Fruit fly (Drosophila melanogaster): ENCODE measurements around the gene Rlb1.
A peak's percentile ranks its signal among the peaks of the same experiment; 100 is the strongest.

The Rlb1 gene

DNA sequence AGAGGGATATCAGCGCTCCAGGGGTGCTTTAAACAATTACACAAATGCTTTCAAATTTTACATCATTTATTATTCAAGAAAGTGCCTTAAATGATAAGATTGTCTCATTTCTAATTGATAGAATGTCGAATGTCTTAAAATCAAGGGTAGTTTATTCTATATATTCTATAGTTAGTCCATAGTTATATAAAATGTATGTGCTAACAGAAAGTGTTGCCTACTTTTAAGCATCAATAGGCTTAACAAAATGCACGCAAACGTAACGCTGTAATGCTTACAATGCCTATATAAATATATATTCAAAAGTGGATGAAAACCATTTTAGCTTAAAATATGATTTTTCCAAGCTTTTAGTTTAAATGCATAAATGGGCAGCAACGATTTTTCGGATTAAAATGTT lies 25.2 kb upstream of the Rlb1 start:
- TF ChIP-seq Sp1 (GFP tag; optimal IDR thresholded peaks at IDR 0.05) (no peak), tai (GFP tag; optimal IDR thresholded peaks at IDR 0.05) (peak; percentile 1), h (GFP tag; optimal IDR thresholded peaks at IDR 0.05) (no peak)

DNA sequence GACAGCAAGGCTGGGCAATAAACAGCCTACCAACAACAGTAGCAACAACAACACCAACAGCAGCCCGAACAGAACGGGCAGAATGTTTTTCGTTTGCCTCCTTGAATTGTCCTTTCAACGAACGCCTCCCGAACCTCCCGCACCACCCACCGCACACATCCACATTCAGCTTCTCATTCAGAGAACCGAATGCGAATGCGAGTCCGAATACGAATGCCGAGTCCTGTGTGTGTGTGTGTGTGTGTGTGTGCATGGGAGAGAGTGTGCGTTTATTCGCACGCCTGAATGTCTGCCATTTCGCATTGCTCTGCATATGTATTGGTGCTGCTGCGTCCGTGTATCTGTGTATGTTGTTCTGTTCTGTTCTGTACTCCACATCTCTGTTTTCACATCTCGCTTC lies 24.6 kb upstream of the Rlb1 start:
- TF ChIP-seq Hr78 (GFP tag; optimal IDR thresholded peaks at IDR 0.05) (no peak), Jra (GFP tag; optimal IDR thresholded peaks at IDR 0.05) (no peak), brk (GFP tag; optimal IDR thresholded peaks at IDR 0.05) (no peak), Sp1 (GFP tag; optimal IDR thresholded peaks at IDR 0.05) (no peak), Dfd (GFP tag; optimal IDR thresholded peaks at IDR 0.05) (peak; percentile 86)

DNA sequence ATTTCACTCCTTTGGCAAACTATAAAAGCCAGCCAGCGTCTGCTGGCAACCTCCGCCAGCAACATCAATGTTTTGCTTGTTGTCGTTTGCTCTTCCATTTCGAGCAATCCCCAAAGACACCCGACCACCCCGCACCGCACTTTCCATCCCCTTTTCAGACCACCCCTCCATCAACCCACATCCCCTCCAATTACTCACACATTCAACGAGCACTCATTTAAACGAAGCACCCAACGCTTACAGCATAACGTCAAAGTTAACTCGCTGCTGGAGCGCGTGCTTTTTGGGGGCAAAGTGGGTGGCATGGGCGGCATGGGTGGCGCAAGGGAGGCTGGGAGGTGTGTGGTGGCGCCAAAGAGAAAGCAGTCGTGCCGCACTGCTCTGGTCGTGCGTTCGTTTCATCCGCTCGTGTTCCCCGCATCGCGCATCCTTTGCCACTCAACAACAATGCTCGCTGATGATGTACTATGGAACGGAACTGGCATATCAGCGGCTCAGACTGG lies 22.0 kb upstream of the Rlb1 start:
- TF ChIP-seq Hr83 (GFP tag; optimal IDR thresholded peaks at IDR 0.05; ENCODE audit: poor library complexity, severe bottlenecking): no peak
- TF ChIP-seq brk (GFP tag; optimal IDR thresholded peaks at IDR 0.05): no peak
- TF ChIP-seq sv (GFP tag; optimal IDR thresholded peaks at IDR 0.05): no peak
- TF ChIP-seq Jra (GFP tag; optimal IDR thresholded peaks at IDR 0.05): no peak
- TF ChIP-seq N (GFP tag; optimal IDR thresholded peaks at IDR 0.05): no peak
- no peak for TF ChIP-seq GATAd (GFP tag; optimal IDR thresholded peaks at IDR 0.05)
- TF ChIP-seq br (GFP tag; optimal IDR thresholded peaks at IDR 0.05): no peak
- TF ChIP-seq Myc (optimal IDR thresholded peaks at IDR 0.05): no peak
- no peak for TF ChIP-seq HLH106 (tag; optimal IDR thresholded peaks at IDR 0.05)
- TF ChIP-seq tai (GFP tag; optimal IDR thresholded peaks at IDR 0.05): no peak
- TF ChIP-seq dmrt93B (GFP tag; optimal IDR thresholded peaks at IDR 0.05): no peak
- no peak for TF ChIP-seq Hr78 (GFP tag; optimal IDR thresholded peaks at IDR 0.05)
- no peak for TF ChIP-seq sage (GFP tag; optimal IDR thresholded peaks at IDR 0.05)
- no peak for TF ChIP-seq Abd-B (GFP tag; optimal IDR thresholded peaks at IDR 0.05)
- TF ChIP-seq lola (GFP tag; optimal IDR thresholded peaks at IDR 0.05): no peak
- TF ChIP-seq Dfd (GFP tag; optimal IDR thresholded peaks at IDR 0.05): no peak
- TF ChIP-seq CrebA (GFP tag; optimal IDR thresholded peaks at IDR 0.05; ENCODE audit: borderline replicate concordance): no peak

DNA sequence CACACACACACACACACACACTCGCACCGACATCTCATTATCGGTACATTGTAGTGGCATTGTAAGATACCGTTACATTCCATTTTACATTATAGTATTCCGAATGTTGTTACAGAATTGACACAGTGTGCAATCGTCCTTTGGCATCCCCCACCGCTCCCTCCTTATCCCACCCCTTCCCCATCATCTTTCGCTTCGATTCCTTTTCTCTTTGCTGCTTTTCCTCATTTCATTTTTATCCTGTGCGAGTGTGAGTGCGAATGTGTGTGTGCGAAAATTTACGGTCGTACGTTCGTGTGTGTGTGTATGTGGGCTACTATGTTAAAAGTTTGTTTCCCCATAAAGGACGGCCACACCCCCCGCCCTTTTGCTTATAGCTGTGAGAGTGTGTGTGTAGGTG lies 21.0 kb upstream of the Rlb1 start:
- TF ChIP-seq brk (GFP tag; optimal IDR thresholded peaks at IDR 0.05) (no peak), CG32264 (GFP tag; optimal IDR thresholded peaks at IDR 0.05) (no peak), CG9705 (GFP tag; optimal IDR thresholded peaks at IDR 0.05) (no peak), h (GFP tag; optimal IDR thresholded peaks at IDR 0.05) (no peak), Myc (optimal IDR thresholded peaks at IDR 0.05) (no peak), Sp1 (GFP tag; optimal IDR thresholded peaks at IDR 0.05) (no peak), Jra (GFP tag; optimal IDR thresholded peaks at IDR 0.05) (no peak), jim (GFP tag; optimal IDR thresholded peaks at IDR 0.05) (no peak), woc (GFP tag; optimal IDR thresholded peaks at IDR 0.05) (no peak)

DNA sequence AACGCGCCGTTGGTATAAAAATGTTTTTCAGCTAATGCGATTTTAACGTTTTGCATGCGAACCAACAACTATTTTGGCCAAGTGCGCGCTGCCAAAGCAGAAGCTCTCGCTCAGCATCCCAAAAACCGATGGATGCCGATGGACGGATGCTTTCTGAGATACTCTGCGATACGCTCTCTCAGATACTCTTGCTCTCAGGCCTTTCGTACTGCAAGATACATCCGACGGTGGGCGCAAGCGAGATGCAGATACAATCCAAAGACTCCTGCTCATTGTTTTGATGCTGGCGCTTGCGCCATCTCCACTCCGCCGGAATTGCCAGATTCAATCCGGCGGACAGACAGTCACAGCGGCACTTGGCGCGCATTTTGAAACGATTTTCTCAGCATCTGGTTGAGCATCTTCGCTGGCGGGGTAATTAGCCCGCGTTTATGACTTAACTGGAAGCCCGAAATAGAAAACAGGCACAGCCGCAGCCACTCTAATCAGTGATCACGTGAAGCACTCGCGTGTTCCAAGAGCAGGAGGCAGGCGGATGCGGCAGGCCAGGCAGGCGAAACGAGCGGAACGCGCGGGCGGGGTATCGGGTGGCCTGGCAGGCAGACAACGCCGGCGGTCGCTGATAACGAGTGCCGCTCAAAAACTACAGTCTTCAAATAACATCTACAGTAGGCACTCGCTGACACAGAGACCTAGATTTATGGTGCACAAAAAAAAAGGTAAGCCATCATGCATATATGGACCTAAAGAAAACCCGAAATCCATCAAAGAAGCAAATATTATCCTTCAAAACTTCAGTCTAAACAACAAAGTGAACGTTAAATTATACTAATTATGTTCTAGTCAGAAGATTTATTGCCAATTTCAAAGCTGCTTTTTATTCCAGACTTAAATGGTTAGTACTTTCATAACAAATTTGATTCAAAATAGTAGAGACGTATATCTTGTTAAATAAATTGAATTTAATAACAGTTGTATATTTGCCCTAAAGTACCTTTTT lies 19.2 kb upstream of the Rlb1 start, which contains the start of gene CG16779:
TSS of gene CG16779 (minus strand) at position 51 of the 1,000 bp plus-strand sequence.
- TF ChIP-seq psq (GFP tag; optimal IDR thresholded peaks at IDR 0.05) (no peak), ey (GFP tag; optimal IDR thresholded peaks at IDR 0.05) (no peak), rgr (GFP tag; optimal IDR thresholded peaks at IDR 0.05) (no peak), HLH106 (tag; optimal IDR thresholded peaks at IDR 0.05) (no peak), dl (GFP tag; optimal IDR thresholded peaks at IDR 0.05; ENCODE audit: insufficient read depth in 1 of 2, partially characterized antibody in 2 of 2) (peak in 1 of 2 experiments; percentile 46), pan (optimal IDR thresholded peaks at IDR 0.05) (no peak), CrebA (GFP tag; optimal IDR thresholded peaks at IDR 0.05; ENCODE audit: borderline replicate concordance) (no peak), GATAd (GFP tag; optimal IDR thresholded peaks at IDR 0.05) (no peak), OdsH (GFP tag; optimal IDR thresholded peaks at IDR 0.05) (no peak), CG32264 (GFP tag; optimal IDR thresholded peaks at IDR 0.05) (no peak), woc (GFP tag; optimal IDR thresholded peaks at IDR 0.05) (no peak), Rel (GFP tag; optimal IDR thresholded peaks at IDR 0.05) (no peak), Rel (tag; optimal IDR thresholded peaks at IDR 0.05) (no peak), Vsx2 (GFP tag; optimal IDR thresholded peaks at IDR 0.05; ENCODE audit: partially characterized antibody) (peak; percentile 13), Dif (GFP tag; optimal IDR thresholded peaks at IDR 0.05; ENCODE audit: partially characterized antibody) (peak; percentile 36), sage (GFP tag; optimal IDR thresholded peaks at IDR 0.05) (no peak), h (GFP tag; optimal IDR thresholded peaks at IDR 0.05) (no peak), tai (GFP tag; optimal IDR thresholded peaks at IDR 0.05) (no peak), lola (GFP tag; optimal IDR thresholded peaks at IDR 0.05) (no peak), fru (GFP tag; optimal IDR thresholded peaks at IDR 0.05) (peak; percentile 7), Dfd (GFP tag; optimal IDR thresholded peaks at IDR 0.05) (no peak), CG9705 (GFP tag; optimal IDR thresholded peaks at IDR 0.05) (no peak), Myc (optimal IDR thresholded peaks at IDR 0.05) (no peak), Mio (GFP tag; optimal IDR thresholded peaks at IDR 0.05) (no peak), usp (GFP tag; optimal IDR thresholded peaks at IDR 0.05) (no peak), foxo (GFP tag; optimal IDR thresholded peaks at IDR 0.05) (peak in 1 of 2 experiments; percentile 24), dmrt93B (GFP tag; optimal IDR thresholded peaks at IDR 0.05) (no peak), br (GFP tag; optimal IDR thresholded peaks at IDR 0.05) (peak; percentile 9), Hnf4 (GFP tag; optimal IDR thresholded peaks at IDR 0.05) (no peak)

Measured in whole organism, wandering third instar larva.